Worm (Caenorhabditis elegans): ENCODE measurements around the gene sre-24.

The sre-24 gene

DNA sequence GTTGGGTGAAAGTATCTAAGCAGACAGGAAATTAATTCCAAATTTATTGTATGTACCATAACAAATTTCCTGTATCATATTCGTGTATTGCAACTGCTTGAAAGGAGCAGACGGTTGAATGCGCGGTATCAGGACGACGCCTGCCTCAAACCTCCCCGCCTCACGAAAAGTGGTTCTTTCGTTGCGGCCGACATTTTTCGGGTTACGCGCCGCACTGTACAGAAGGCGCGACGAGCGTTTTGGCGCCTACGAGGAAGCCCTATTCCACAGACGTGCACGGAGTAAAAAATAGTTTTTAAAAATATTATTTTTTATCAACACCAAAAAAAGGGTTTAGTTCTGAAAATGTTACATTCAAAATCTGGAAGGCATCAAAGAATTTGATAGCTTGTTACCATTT, 35.6 kb downstream of the sre-24 start:
- TF ChIP-seq ces-1 (GFP tag; optimal IDR thresholded peaks at IDR 0.05) (no peak), unc-39 (tag; optimal IDR thresholded peaks at IDR 0.05) (no peak), lsy-2 (tag; optimal IDR thresholded peaks at IDR 0.05) (no peak), lin-13 (tag; optimal IDR thresholded peaks at IDR 0.05) (no peak), M03D4.4 (tag; optimal IDR thresholded peaks at IDR 0.05) (no peak), cnd-1 (tag; optimal IDR thresholded peaks at IDR 0.05) (no peak)

DNA sequence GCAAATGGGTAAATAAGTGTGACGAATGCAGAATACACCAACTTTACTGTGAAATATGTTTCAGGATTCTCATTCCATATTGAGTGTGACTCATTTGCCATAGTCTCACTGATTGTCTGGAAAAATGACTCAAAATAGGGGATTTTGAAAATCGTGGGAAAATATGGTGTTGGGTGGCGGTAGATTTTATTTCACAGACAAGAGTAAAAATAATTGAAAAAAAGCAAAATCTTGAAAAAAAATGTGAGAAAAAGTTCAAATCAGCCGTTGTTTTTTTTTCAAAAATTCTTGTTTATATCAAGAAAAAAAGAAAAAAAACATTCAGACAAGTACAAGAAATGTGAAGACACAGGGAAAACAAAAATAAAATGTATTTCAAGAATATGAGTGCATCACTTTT, 38.1 kb downstream of the sre-24 start, which contains the start of gene srh-38:
Gene srh-38 (minus strand): TSS at position 101 of the 400 bp plus-strand sequence.
- TF ChIP-seq lin-32 (GFP tag; optimal IDR thresholded peaks at IDR 0.05) (no peak), drap-1 (GFP tag; optimal IDR thresholded peaks at IDR 0.05) (no peak), M03D4.4 (tag; optimal IDR thresholded peaks at IDR 0.05) (no peak), sem-2 (GFP tag; optimal IDR thresholded peaks at IDR 0.05) (no peak), nhr-237 (tag; optimal IDR thresholded peaks at IDR 0.05) (no peak)

DNA sequence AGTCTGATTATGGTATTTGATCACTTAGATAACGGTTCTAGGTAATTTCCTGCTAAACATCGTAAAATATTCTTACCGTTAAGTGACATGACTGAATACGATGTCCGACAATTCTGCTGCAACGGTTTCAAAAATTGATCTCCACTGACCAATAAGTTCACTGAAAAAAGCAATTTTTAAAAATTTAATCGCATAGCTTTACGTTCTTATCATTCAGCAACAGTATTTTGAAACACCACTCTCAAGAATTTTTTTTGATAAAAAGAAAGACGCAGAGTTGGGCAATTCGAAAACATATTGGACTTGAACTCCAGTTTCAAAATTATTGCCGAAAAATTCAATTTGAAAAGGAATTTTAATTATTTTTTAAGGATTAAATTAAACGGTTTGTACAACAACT, 43.0 kb downstream of the sre-24 start, which contains the start of gene C31B8.12:
Gene C31B8.12 (minus strand): TSS at position 101 of the 400 bp plus-strand sequence.
- TF ChIP-seq nhr-28 (tag; optimal IDR thresholded peaks at IDR 0.05) (no peak), unc-120 (tag; optimal IDR thresholded peaks at IDR 0.05; ENCODE audit: poor library complexity, severe bottlenecking) (no peak), ceh-43 (GFP tag; optimal IDR thresholded peaks at IDR 0.05) (no peak), lin-13 (tag; optimal IDR thresholded peaks at IDR 0.05) (no peak), zip-8 (tag; optimal IDR thresholded peaks at IDR 0.05) (no peak), unc-62 (GFP tag; optimal IDR thresholded peaks at IDR 0.05) (no peak), mep-1 (tag; optimal IDR thresholded peaks at IDR 0.05) (no peak), lsy-2 (tag; optimal IDR thresholded peaks at IDR 0.05) (no peak), elt-1 (tag; optimal IDR thresholded peaks at IDR 0.05; ENCODE audit: borderline replicate concordance, insufficient read depth) (no peak), lin-32 (GFP tag; optimal IDR thresholded peaks at IDR 0.05) (no peak), mab-5 (tag; optimal IDR thresholded peaks at IDR 0.05) (no peak), mls-2 (tag; optimal IDR thresholded peaks at IDR 0.05) (no peak), cnd-1 (tag; optimal IDR thresholded peaks at IDR 0.05) (no peak), blmp-1 (tag; optimal IDR thresholded peaks at IDR 0.05) (no peak)

DNA sequence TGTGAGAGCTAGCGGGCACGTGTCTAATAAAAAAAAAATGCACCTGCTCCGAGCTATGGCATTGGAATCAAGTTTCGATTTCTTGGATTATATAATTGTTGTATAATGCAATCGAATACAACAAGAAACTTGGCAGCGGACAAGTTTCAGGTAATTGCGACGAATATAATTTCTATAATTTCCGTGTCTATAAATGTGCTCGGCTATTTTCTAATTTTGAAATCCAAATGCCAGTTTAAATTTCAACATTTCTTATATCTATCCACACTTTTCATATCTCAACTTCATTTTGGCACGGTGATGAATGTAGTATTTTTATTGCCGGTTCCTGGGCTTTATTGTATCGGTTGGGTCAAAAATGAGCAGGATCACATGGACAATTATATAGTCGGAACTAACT, 45.2 kb downstream of the sre-24 start, which contains the start of gene C31B8.16:
Gene C31B8.16 (plus strand): TSS at position 301 of the 400 bp plus-strand sequence.
- TF ChIP-seq nhr-12 (tag; optimal IDR thresholded peaks at IDR 0.05) = no peak
- no peak for TF ChIP-seq hlh-1 (tag; optimal IDR thresholded peaks at IDR 0.05)
- no peak for TF ChIP-seq unc-62 (GFP tag; optimal IDR thresholded peaks at IDR 0.05)
- no peak for TF ChIP-seq flh-1 (GFP tag; optimal IDR thresholded peaks at IDR 0.05)
- no peak for TF ChIP-seq unc-120 (tag; optimal IDR thresholded peaks at IDR 0.05; ENCODE audit: poor library complexity, severe bottlenecking)

DNA sequence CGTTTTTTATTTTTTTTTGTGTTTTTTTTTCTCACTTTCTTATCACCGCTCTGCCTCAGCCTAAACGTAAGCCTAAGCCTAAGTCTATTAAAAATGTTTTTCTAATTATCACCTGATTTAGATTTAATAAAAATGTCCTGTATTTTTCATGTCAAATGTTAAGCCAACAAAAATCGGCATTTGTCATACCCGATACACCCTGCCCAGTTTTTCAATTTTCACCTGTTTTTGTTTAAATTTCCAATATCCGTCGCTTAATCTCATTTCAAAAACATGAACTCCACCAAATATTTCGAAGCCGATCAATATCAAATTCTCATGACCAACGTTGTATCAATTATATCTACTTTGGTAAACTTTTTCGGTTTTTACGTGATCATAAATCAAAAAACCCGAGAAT, 46.7 kb downstream of the sre-24 start, which contains the start of gene C31B8.1:
Gene C31B8.1 (plus strand): TSS at position 301 of the 400 bp plus-strand sequence.
- TF ChIP-seq ceh-39 (tag; optimal IDR thresholded peaks at IDR 0.05) (no peak), M03D4.4 (tag; optimal IDR thresholded peaks at IDR 0.05) (no peak), mep-1 (tag; optimal IDR thresholded peaks at IDR 0.05) (no peak), ces-1 (GFP tag; optimal IDR thresholded peaks at IDR 0.05) (no peak), elt-1 (tag; optimal IDR thresholded peaks at IDR 0.05; ENCODE audit: borderline replicate concordance, insufficient read depth) (no peak)

ce11 chrV:2934075-2934474, 49.6 kb downstream of the sre-24 start, which contains the start of gene srh-247:
TSS of gene srh-247 (minus strand) at chrV:2934175.
- TF ChIP-seq cnd-1 (tag; optimal IDR thresholded peaks at IDR 0.05) = no peak
- no peak for TF ChIP-seq zip-8 (tag; optimal IDR thresholded peaks at IDR 0.05)
- no peak for TF ChIP-seq mab-5 (tag; optimal IDR thresholded peaks at IDR 0.05)
- TF ChIP-seq sptf-1 (tag; optimal IDR thresholded peaks at IDR 0.05) = no peak
- no peak for TF ChIP-seq unc-39 (tag; optimal IDR thresholded peaks at IDR 0.05)
- TF ChIP-seq bed-3 (GFP tag; optimal IDR thresholded peaks at IDR 0.05) = no peak
- no peak for TF ChIP-seq ceh-39 (tag; optimal IDR thresholded peaks at IDR 0.05)
